Worm (Caenorhabditis elegans): Measurements from ENCODE around the gene srh-8.

The srh-8 gene

DNA sequence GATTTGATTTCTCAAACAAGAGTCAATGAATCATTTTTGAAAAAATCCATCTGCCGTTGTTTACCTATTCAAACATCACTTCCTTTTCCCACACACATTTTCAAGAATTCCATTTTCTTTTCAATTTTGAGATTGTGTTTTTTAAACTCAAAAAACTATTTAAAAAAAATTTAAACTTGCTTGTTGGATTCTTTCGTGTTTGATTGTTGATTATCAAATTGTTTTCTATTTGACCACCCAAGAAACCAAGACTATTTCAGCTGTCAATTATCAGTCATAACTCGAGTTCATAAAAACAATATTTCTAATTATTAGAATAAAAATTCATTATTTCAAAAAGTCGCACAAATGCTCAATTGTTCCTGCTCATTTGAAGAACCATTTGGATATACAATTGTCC lies at the start of gene srh-8:
srh-8 (plus strand) TSS at position 301 of the 400 bp plus-strand sequence.
- TF ChIP-seq pha-2 (tag; optimal IDR thresholded peaks at IDR 0.05), result no peak
- TF ChIP-seq elt-4 (tag; optimal IDR thresholded peaks at IDR 0.05), result no peak
- TF ChIP-seq tbx-2 (tag; optimal IDR thresholded peaks at IDR 0.05), result no peak
- TF ChIP-seq hlh-15 (tag; optimal IDR thresholded peaks at IDR 0.05), result no peak
- no peak for TF ChIP-seq ttx-3 (tag; optimal IDR thresholded peaks at IDR 0.05)
- no peak for TF ChIP-seq unc-3 (GFP tag; conservative IDR thresholded peaks at IDR 0.05)
- TF ChIP-seq unc-3 (tag; optimal IDR thresholded peaks at IDR 0.05), result no peak
- TF ChIP-seq ceh-19 (GFP tag; optimal IDR thresholded peaks at IDR 0.05), result no peak
- TF ChIP-seq ama-1 (optimal IDR thresholded peaks at IDR 0.05), result no peak
- no peak for TF ChIP-seq ceh-30 (tag; optimal IDR thresholded peaks at IDR 0.05)
- no peak for TF ChIP-seq fkh-10 (GFP tag; optimal IDR thresholded peaks at IDR 0.05)
- TF ChIP-seq syd-9 (tag; optimal IDR thresholded peaks at IDR 0.05), result no peak
- no peak for TF ChIP-seq ceh-34 (tag; optimal IDR thresholded peaks at IDR 0.05)
- TF ChIP-seq gmeb-2 (tag; optimal IDR thresholded peaks at IDR 0.05), result no peak
- no peak for TF ChIP-seq pat-9 (tag; optimal IDR thresholded peaks at IDR 0.05)
- TF ChIP-seq F13H6.1 (tag; optimal IDR thresholded peaks at IDR 0.05), result no peak
- no peak for TF ChIP-seq odd-2 (tag; optimal IDR thresholded peaks at IDR 0.05)

DNA sequence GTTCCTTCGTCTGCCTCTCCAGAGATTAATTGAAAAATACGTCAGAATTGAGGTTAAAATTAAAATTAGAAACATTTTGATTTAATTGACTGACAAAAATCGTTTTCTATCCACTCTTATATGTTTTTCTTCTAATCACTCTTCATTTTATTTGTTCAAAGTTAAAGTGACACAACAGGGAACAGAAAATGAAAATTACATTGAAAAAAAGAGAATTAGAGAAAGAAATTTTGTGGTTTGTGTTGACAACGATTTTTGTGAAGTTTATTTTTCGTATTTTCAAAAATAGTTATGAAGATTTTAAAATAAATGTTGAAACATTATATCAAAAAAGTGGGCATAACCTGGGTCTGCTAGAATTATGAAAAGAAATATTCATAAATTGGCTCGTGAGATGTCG lies 47.7 kb upstream of the srh-8 start, which contains the start of gene cyp-34A5:
cyp-34A5 (minus strand) TSS at position 101 of the 400 bp plus-strand sequence.
- TF ChIP-seq sox-2 (GFP tag; IDR thresholded peaks at IDR 0.05), result no peak

DNA sequence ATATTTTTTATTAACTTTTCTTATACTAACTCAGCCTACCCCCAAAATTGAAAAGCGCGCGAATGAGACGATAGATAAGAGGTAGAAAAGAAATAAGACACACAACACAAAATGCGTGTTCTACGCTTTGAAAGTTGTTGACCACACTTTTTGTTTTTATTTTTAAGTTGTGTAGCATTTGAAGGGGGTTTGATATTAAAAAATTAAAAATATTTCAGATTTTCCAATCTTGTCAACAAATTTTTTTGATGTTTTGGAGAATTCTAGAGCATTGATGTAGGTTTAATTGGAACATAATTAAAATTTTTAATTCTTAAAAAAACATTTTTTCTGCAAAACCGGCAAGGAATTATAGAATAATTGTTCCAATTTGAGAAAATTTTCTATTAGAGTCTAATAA lies 44.1 kb upstream of the srh-8 start, which contains the start of gene cyp-34A6:
cyp-34A6 (minus strand) TSS at position 101 of the 400 bp plus-strand sequence.
- no peak for TF ChIP-seq ceh-45 (GFP tag; IDR thresholded peaks at IDR 0.05)
- no peak for TF ChIP-seq ref-2 (tag; optimal IDR thresholded peaks at IDR 0.05)
- no peak for TF ChIP-seq T23F11.4 (GFP tag; optimal IDR thresholded peaks at IDR 0.05)

DNA sequence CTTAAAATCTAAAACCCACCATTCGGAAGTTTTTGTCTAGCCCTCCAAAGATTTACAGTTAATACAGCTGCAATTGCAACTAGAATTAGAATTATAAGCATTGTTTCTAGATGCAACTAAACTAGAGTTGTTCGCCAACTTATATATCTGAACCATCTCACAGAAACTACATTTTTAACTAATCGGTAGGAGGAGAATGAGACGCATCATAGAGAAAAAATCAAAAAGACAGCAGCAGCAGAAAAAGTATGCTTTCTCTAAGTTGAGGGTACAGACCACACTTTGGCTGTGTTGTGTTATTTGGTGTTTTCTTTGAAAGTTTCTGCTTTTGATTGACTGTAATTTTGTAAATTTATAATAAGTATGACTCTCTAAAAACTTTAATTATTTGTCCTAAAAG lies 41.6 kb upstream of the srh-8 start, which contains the start of gene cyp-34A7:
cyp-34A7 (minus strand) TSS at position 101 of the 400 bp plus-strand sequence.
- TF ChIP-seq fkh-6 (tag; optimal IDR thresholded peaks at IDR 0.05) (no peak), madf-2 (tag; optimal IDR thresholded peaks at IDR 0.05) (no peak), ceh-22 (tag; optimal IDR thresholded peaks at IDR 0.05) (no peak), ceh-34 (tag; optimal IDR thresholded peaks at IDR 0.05) (no peak), zip-5 (tag; optimal IDR thresholded peaks at IDR 0.05) (no peak), sox-2 (GFP tag; IDR thresholded peaks at IDR 0.05) (no peak), hlh-30 (tag; optimal IDR thresholded peaks at IDR 0.05; ENCODE audit: insufficient read depth) (no peak), lim-6 (tag; optimal IDR thresholded peaks at IDR 0.05) (no peak), ceh-9 (tag; optimal IDR thresholded peaks at IDR 0.05) (no peak), fax-1 (tag; optimal IDR thresholded peaks at IDR 0.05) (no peak)

DNA sequence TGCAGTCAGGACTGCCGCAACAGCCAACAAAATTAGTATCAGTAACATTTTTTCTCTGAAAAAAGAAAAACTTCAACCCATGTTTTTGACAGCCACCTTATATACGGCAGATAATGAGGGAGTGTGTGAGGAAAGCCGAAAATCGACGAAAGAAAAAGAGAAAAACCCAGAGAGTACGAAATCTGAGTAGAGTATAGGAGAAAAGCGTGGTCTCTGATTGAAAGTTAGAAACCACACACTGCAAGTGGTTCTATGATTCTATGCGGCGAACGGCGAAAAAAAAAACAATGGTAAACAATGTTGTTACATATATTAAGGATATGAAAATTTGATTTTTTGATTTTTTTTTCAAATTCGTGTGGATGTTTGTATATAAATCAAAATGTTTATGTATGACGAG lies 37.6 kb upstream of the srh-8 start, which contains the start of gene cyp-34A8:
cyp-34A8 (minus strand) TSS at position 62 of the 400 bp plus-strand sequence.
- TF ChIP-seq C38D4.7 (GFP tag; optimal IDR thresholded peaks at IDR 0.05) (no peak), nhr-232 (tag; optimal IDR thresholded peaks at IDR 0.05) (no peak), unc-55 (GFP tag; optimal IDR thresholded peaks at IDR 0.05) (no peak), npax-4 (tag; optimal IDR thresholded peaks at IDR 0.05) (no peak), mec-3 (tag; optimal IDR thresholded peaks at IDR 0.05; ENCODE audit: borderline replicate concordance) (no peak), nhr-11 (tag; optimal IDR thresholded peaks at IDR 0.05) (no peak), ceh-34 (tag; optimal IDR thresholded peaks at IDR 0.05) (no peak), ceh-30 (tag; optimal IDR thresholded peaks at IDR 0.05) (no peak), Y22D7AL.16 (tag; optimal IDR thresholded peaks at IDR 0.05) (no peak), K09A11.1 (tag; optimal IDR thresholded peaks at IDR 0.05; ENCODE audit: insufficient read depth) (no peak), fax-1 (tag; optimal IDR thresholded peaks at IDR 0.05) (no peak), unc-86 (tag; optimal IDR thresholded peaks at IDR 0.05) (no peak), ets-4 (tag; optimal IDR thresholded peaks at IDR 0.05) (no peak), unc-3 (GFP tag; conservative IDR thresholded peaks at IDR 0.05) (no peak), unc-3 (tag; optimal IDR thresholded peaks at IDR 0.05) (no peak), ceh-48 (tag; optimal IDR thresholded peaks at IDR 0.05) (no peak), ceh-45 (GFP tag; IDR thresholded peaks at IDR 0.05) (no peak), hlh-30 (tag; optimal IDR thresholded peaks at IDR 0.05; ENCODE audit: insufficient read depth) (no peak)

Measured in whole organism, late embryonic.